Worm (Caenorhabditis elegans) whole organism, L2 larva: ENCODE data around the gene ZK930.6.

ENCODE experiments used
- blmp-1 ChIP-seq: sonication (generic microtip); optimal IDR thresholded peaks from 2 replicates; lab custom pipeline; 2017; ENCODE audit warnings: missing genetic modification characterization, mild to moderate bottlenecking, missing compliant biosample characterization, antibody characterized with exemption, moderate library complexity; ENCODE audit not compliant: insufficient read depth
- dmd-4 ChIP-seq: sonication (generic microtip); optimal IDR thresholded peaks from 2 replicates; lab custom pipeline; 2017; ENCODE audit warnings: missing biosample characterization, missing genetic modification characterization
- fos-1 ChIP-seq: fragments of 150-350 bp; optimal IDR thresholded peaks from 2 replicates; lab custom pipeline; 2014; ENCODE audit warnings: missing biosample characterization, missing genetic modification characterization
- nhr-25 ChIP-seq: fragments of 150-350 bp; sonication (generic microtip); optimal IDR thresholded peaks from 3 replicates; lab custom pipeline; 2014; ENCODE audit warnings: missing biosample characterization, missing genetic modification characterization

- no peak for TF ChIP-seq nhr-25 (tag; lab: Kevin White, UChicago)
- TF ChIP-seq dmd-4 (tag; lab: Kevin White, UChicago): no peak
- no peak for TF ChIP-seq fos-1
- TF ChIP-seq blmp-1 (tag; lab: Kevin White, UChicago): no peak
Measured at ce11 chrII:11887724-11888123, 4.0 kb downstream of the ZK930.6 start.
